Worm (Caenorhabditis elegans): ENCODE data around the gene srv-3.

The srv-3 gene

DNA sequence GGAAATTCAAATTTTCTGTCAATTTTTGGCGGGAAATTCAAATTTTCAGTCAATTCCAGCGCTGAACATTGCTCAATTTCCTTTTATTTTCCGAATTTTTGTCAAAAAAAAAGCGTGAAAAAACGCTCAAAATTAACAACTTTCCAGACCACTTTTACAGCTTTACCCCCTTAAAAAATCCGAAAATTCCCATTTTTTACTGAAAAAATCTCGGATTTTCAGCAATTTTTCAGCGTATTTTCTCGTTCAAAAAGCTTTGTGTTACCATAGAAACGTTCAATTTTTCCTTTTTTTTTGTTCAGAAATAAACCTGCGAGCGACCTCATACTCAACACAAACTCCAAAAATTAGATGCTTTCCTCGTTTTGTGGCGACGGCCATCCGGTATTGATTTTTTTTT, 34.2 kb downstream of the srv-3 start, which contains the start of gene mrp-7:
mrp-7 (plus strand) TSS at position 301 of the 400 bp plus-strand sequence.
- TF ChIP-seq elt-1 (tag; optimal IDR thresholded peaks at IDR 0.05) (no peak), peb-1 (tag; optimal IDR thresholded peaks at IDR 0.05) (no peak), alr-1 (tag; optimal IDR thresholded peaks at IDR 0.05) (no peak), crh-2 (tag; optimal IDR thresholded peaks at IDR 0.05) (no peak), C34F6.9 (tag; optimal IDR thresholded peaks at IDR 0.05) (no peak), zag-1 (tag; optimal IDR thresholded peaks at IDR 0.05) (no peak), ztf-11 (tag; optimal IDR thresholded peaks at IDR 0.05) (no peak), gmeb-1 (tag; optimal IDR thresholded peaks at IDR 0.05) (no peak)

DNA sequence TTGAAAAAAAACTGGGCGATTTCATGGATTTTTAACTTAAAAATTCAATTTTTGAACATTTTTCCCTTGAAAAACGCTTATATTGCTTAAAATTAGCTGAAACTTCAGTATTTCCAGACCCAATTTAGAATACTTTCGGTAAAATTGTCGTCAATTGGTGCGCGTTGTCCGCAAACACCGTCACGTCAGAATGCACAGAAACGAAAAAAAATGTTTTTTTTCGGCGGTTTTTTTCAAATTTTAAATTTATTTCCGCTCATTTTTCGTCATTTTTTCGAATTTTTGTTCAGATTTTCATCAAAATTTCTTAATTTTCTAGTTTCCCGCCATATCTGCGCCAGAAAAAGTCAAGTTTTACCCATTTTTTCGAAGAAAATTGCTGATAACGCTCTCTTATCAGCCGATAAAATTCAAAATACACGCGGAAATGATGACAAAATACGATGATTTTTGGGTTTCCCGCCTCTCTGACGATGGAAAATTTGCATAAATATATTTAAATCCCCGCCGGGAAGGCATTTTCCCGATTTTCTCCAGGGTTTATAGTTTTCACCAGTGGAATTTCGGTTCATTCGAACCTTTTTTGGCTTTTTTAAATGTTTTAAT, 35.3 kb downstream of the srv-3 start:
- TF ChIP-seq skn-1 (tag; optimal IDR thresholded peaks at IDR 0.05), result peak; percentile 59
- no peak for TF ChIP-seq lin-39 (tag; optimal IDR thresholded peaks at IDR 0.05)
- peak; percentile 50 for TF ChIP-seq fos-1 (tag; optimal IDR thresholded peaks at IDR 0.05)

DNA sequence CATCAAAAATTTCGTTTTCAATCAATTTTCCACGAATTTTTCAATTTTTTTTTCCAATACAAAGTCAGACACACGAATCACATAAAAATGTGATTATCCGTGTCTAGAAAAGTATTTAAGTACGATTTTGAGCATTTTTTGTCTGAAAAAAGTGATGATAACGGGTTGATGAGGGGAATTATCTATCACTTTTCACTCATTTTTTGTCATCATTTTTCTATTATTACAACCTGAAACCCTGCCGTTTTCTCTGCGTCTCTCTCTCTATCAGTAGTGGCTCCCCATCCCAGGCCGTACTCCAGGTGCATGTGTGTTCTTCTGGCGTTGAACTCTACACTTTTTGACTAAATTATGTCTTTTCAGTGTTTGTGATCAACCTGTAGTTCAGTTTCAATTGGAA, 36.4 kb downstream of the srv-3 start:
- TF ChIP-seq lin-39 (tag; optimal IDR thresholded peaks at IDR 0.05) (no peak), fos-1 (tag; optimal IDR thresholded peaks at IDR 0.05) (peak; percentile 77), skn-1 (tag; optimal IDR thresholded peaks at IDR 0.05) (peak; percentile 96), C34F6.9 (tag; optimal IDR thresholded peaks at IDR 0.05) (peak; percentile 12)

DNA sequence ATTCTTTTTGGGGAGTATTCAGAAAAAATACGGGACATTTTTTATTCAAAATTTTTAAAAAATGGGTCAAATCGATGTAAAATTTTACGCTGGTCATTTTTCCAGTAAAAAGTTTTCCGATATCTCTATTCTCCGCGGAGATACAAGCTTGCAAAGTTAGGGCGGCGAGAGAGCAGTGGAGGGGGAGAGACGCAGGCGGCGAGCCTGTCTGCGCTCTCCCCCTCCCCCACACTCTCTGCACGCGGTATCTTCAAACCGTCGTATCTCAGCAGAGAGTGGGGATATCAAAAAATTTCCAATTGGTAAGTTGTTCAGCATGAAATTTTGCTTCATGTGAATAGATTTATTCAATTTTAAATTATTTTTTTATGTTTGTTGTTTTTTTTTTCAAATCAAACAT, 36.9 kb downstream of the srv-3 start:
- TF ChIP-seq nhr-77 (tag; optimal IDR thresholded peaks at IDR 0.05), result no peak
- TF ChIP-seq fos-1 (tag; optimal IDR thresholded peaks at IDR 0.05), result no peak
- TF ChIP-seq mbf-1 (tag; optimal IDR thresholded peaks at IDR 0.05), result no peak
- no peak for TF ChIP-seq ama-1 (optimal IDR thresholded peaks at IDR 0.05)
- TF ChIP-seq blmp-1 (tag; optimal IDR thresholded peaks at IDR 0.05; ENCODE audit: insufficient read depth), result no peak
- TF ChIP-seq lin-39 (tag; optimal IDR thresholded peaks at IDR 0.05), result no peak
- TF ChIP-seq unc-39 (tag; optimal IDR thresholded peaks at IDR 0.05), result no peak
- TF ChIP-seq sma-3 (GFP tag; optimal IDR thresholded peaks at IDR 0.05), result no peak
- no peak for TF ChIP-seq nhr-25 (tag; optimal IDR thresholded peaks at IDR 0.05)
- no peak for TF ChIP-seq ztf-1 (GFP tag; conservative IDR thresholded peaks at IDR 0.05)

DNA sequence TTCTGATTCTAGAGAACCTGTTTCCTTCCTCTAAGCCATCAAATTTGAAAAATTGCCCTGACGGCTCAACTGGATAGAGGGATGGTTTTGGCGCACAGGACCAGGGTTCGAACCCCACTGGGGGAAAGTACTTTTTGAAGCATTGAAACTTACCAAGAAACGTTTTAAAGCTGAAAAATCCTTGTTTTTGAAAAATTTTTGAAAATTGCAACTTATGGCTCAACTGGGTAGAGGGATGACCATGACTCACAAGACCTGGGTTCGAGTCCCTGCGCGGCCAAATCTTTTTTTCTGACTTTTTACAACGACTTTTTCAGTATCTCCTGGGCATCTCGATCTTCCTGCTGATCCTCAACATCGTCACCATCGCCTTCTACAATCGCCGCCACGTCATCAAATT, 37.9 kb downstream of the srv-3 start:
- TF ChIP-seq sma-9 (GFP tag; optimal IDR thresholded peaks at IDR 0.05), result no peak
- no peak for TF ChIP-seq sma-9 (tag; optimal IDR thresholded peaks at IDR 0.05)
- TF ChIP-seq nhr-237 (tag; optimal IDR thresholded peaks at IDR 0.05), result no peak
- TF ChIP-seq unc-62 (GFP tag; optimal IDR thresholded peaks at IDR 0.05), result no peak
- no peak for TF ChIP-seq alr-1 (tag; optimal IDR thresholded peaks at IDR 0.05)
- TF ChIP-seq mdl-1 (tag; optimal IDR thresholded peaks at IDR 0.05), result no peak
- no peak for TF ChIP-seq R02D3.7 (tag; optimal IDR thresholded peaks at IDR 0.05)
- TF ChIP-seq sma-3 (GFP tag; optimal IDR thresholded peaks at IDR 0.05), result no peak
- TF ChIP-seq nhr-23 (tag; optimal IDR thresholded peaks at IDR 0.05), result no peak
- no peak for TF ChIP-seq dmd-4 (tag; optimal IDR thresholded peaks at IDR 0.05)
- no peak for TF ChIP-seq nhr-77 (tag; optimal IDR thresholded peaks at IDR 0.05)
- TF ChIP-seq ztf-11 (tag; optimal IDR thresholded peaks at IDR 0.05), result no peak
- TF ChIP-seq ztf-1 (GFP tag; conservative IDR thresholded peaks at IDR 0.05), result no peak
- no peak for TF ChIP-seq ztf-4 (tag; optimal IDR thresholded peaks at IDR 0.05)
- TF ChIP-seq ceh-16 (tag; optimal IDR thresholded peaks at IDR 0.05), result no peak

DNA sequence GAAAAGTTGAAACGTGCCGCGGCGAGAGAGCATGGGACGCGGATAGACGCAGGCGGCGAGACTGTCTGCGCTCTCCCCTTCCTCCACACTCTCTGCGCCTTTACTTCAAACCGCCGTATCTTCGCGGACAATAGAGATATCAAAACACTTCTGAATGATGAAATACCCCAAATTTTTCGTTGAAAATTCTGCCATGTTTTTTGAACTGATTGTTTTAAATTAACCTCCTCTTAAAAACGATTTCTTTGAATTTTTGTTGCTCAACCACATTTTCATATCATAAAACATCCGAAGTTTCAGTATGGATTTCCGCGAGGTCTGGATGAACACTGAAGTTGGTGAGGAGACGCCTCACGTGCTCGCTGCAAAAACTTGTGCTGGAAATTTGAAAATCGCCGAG, 38.8 kb downstream of the srv-3 start, which contains the start of gene Y43F8C.11:
Y43F8C.11 (plus strand) TSS at position 301 of the 400 bp plus-strand sequence.
- TF ChIP-seq unc-62 (GFP tag; optimal IDR thresholded peaks at IDR 0.05) (no peak), ama-1 (optimal IDR thresholded peaks at IDR 0.05) (no peak), peb-1 (tag; optimal IDR thresholded peaks at IDR 0.05) (no peak), R02D3.7 (tag; optimal IDR thresholded peaks at IDR 0.05) (no peak), sma-3 (GFP tag; optimal IDR thresholded peaks at IDR 0.05) (no peak), nhr-25 (tag; optimal IDR thresholded peaks at IDR 0.05) (no peak), alr-1 (tag; optimal IDR thresholded peaks at IDR 0.05) (no peak), elt-3 (tag; optimal IDR thresholded peaks at IDR 0.05) (no peak), gmeb-1 (tag; optimal IDR thresholded peaks at IDR 0.05) (no peak), snpc-4 (tag; optimal IDR thresholded peaks at IDR 0.05) (no peak), crh-2 (tag; optimal IDR thresholded peaks at IDR 0.05) (no peak), skn-1 (tag; optimal IDR thresholded peaks at IDR 0.05) (no peak), nhr-11 (tag; optimal IDR thresholded peaks at IDR 0.05) (no peak), dmd-4 (tag; optimal IDR thresholded peaks at IDR 0.05) (no peak), lsy-2 (tag; optimal IDR thresholded peaks at IDR 0.05) (no peak), sma-9 (GFP tag; optimal IDR thresholded peaks at IDR 0.05) (no peak), sma-9 (tag; optimal IDR thresholded peaks at IDR 0.05) (no peak)
